Worm (Caenorhabditis elegans): ENCODE results near the gene gtf-2E1.

gtf-2E1 gene

ce11 chrIV:17277459-17278173 is 22.5 kb downstream of the gtf-2E1 start (continued):
- TF ChIP-seq gei-8 (GFP tag; optimal IDR thresholded peaks at IDR 0.05) (no peak), lin-38 (GFP tag; IDR thresholded peaks at IDR 0.05) (no peak), daf-16 (GFP tag; optimal IDR thresholded peaks at IDR 0.05) (peak in 1 of 2 experiments; percentile 29), daf-16 (tag; optimal IDR thresholded peaks at IDR 0.05) (peak; percentile 74), zip-11 (GFP tag; IDR thresholded peaks at IDR 0.05) (no peak)

DNA sequence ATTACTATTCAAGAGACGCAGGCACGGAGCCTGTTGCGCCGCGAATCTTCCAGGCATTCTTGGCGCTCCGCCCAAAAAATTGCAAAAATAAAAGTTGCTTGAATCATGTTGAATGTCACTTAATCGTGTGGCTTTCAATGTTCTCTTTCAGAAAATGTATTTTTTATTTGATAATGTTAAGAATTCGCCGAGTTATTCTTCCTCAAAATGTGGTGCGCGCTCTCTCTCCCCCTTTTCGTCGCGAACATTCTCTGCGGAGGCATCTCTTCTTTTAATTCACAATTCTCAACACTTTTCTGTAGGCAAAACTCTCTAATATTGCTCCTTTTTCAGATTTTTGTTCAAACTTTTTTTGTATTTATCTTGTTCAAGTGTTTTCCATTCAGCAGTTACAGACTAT is 23.3 kb downstream of the gtf-2E1 start:
- peak; percentile 92 for TF ChIP-seq nhr-28 (tag; optimal IDR thresholded peaks at IDR 0.05)
- peak; percentile 75 for TF ChIP-seq arid-1 (GFP tag; conservative IDR thresholded peaks at IDR 0.05)
- peak; percentile 90 for TF ChIP-seq T20F7.1 (GFP tag; optimal IDR thresholded peaks at IDR 0.05)
- TF ChIP-seq ceh-62 (tag; optimal IDR thresholded peaks at IDR 0.05) = no peak
- peak; percentile 47 to 79 for TF ChIP-seq mdl-1 (tag; optimal IDR thresholded peaks at IDR 0.05)
- TF ChIP-seq T26A8.4 (GFP tag; IDR thresholded peaks at IDR 0.05) = peak; percentile 91
- TF ChIP-seq unc-62 (GFP tag; optimal IDR thresholded peaks at IDR 0.05 in 1 of 2) = peak; percentile 31 to 97
- no peak for TF ChIP-seq unc-62 (tag; optimal IDR thresholded peaks at IDR 0.05)
- peak; percentile 79 for TF ChIP-seq zag-1 (tag; optimal IDR thresholded peaks at IDR 0.05)
- TF ChIP-seq Y75B8A.6 (GFP tag; IDR thresholded peaks at IDR 0.05) = peak; percentile 89
- TF ChIP-seq daf-8 (GFP tag; IDR thresholded peaks at IDR 0.05) = 0 out of 2 replicates have a peak, but pooled peaks have one; percentile 46
- TF ChIP-seq mxl-2 (GFP tag; conservative IDR thresholded peaks at IDR 0.05) = peak; percentile 64; the same call in 1 of the 2 replicates
- peak; percentile 99 for TF ChIP-seq fkh-10 (GFP tag; optimal IDR thresholded peaks at IDR 0.05)
- peak; percentile 81 for TF ChIP-seq spr-3 (GFP tag; optimal IDR thresholded peaks at IDR 0.05)
- peak; percentile 98 for TF ChIP-seq hmg-1.1 (GFP tag; IDR thresholded peaks at IDR 0.05)
- TF ChIP-seq dmd-8 (GFP tag; IDR thresholded peaks at IDR 0.05) = no peak
- TF ChIP-seq Y5F2A.4 (GFP tag; optimal IDR thresholded peaks at IDR 0.05) = peak; percentile 55
- peak; percentile 86 for TF ChIP-seq nhr-102 (tag; optimal IDR thresholded peaks at IDR 0.05)
- no peak for TF ChIP-seq F26F4.8 (GFP tag; conservative IDR thresholded peaks at IDR 0.05)
- TF ChIP-seq mep-1 (tag; optimal IDR thresholded peaks at IDR 0.05) = peak; percentile 99
- TF ChIP-seq mxl-3 (GFP tag; optimal IDR thresholded peaks at IDR 0.05) = peak; percentile 32
- peak; percentile 92 for TF ChIP-seq vab-7 (GFP tag; IDR thresholded peaks at IDR 0.05)
- peak; percentile 82 for TF ChIP-seq F49E8.2 (tag; optimal IDR thresholded peaks at IDR 0.05; ENCODE audit: borderline replicate concordance)
- peak; percentile 19 for TF ChIP-seq ceh-28 (tag; optimal IDR thresholded peaks at IDR 0.05)
- peak; percentile 62 for TF ChIP-seq fos-1 (tag; optimal IDR thresholded peaks at IDR 0.05)
- peak; percentile 22 for TF ChIP-seq nhr-237 (tag; optimal IDR thresholded peaks at IDR 0.05)
- peak; percentile 96 for TF ChIP-seq nhr-25 (tag; optimal IDR thresholded peaks at IDR 0.05; ENCODE audit: borderline replicate concordance, insufficient read depth)
- peak; percentile 62 for TF ChIP-seq duxl-1 (tag; optimal IDR thresholded peaks at IDR 0.05; ENCODE audit: poor library complexity)
- TF ChIP-seq daf-19 (GFP tag; conservative IDR thresholded peaks at IDR 0.05) = peak; percentile 90
- peak; percentile 63 for TF ChIP-seq ztf-7 (tag; optimal IDR thresholded peaks at IDR 0.05)
- TF ChIP-seq F44E2.7 (GFP tag; IDR thresholded peaks at IDR 0.05) = 0 out of 2 replicates have a peak, but pooled peaks have one; percentile 57
- peak; percentile 87 for TF ChIP-seq lin-29 (GFP tag; IDR thresholded peaks at IDR 0.05)
- peak; percentile 88 for TF ChIP-seq saeg-2 (GFP tag; IDR thresholded peaks at IDR 0.05)
- peak; percentile 96 for TF ChIP-seq ceh-20 (GFP tag; IDR thresholded peaks at IDR 0.05)
- TF ChIP-seq egl-43 (GFP tag; IDR thresholded peaks at IDR 0.05) = peak; percentile 94
- peak; percentile 91 to 95 for TF ChIP-seq lsy-2 (tag; optimal IDR thresholded peaks at IDR 0.05)
- TF ChIP-seq dmd-6 (GFP tag; IDR thresholded peaks at IDR 0.05) = peak; percentile 97
- peak; percentile 90 for TF ChIP-seq nhr-42 (GFP tag; IDR thresholded peaks at IDR 0.05)
- no peak for TF ChIP-seq lir-3 (tag; optimal IDR thresholded peaks at IDR 0.05)
- TF ChIP-seq dmd-9 (GFP tag; IDR thresholded peaks at IDR 0.05) = peak; percentile 92
- no peak for TF ChIP-seq unc-39 (tag; optimal IDR thresholded peaks at IDR 0.05)
- peak; percentile 97 for TF ChIP-seq tra-1 (GFP tag; IDR thresholded peaks at IDR 0.05)
- no peak for TF ChIP-seq R02D3.7 (tag; optimal IDR thresholded peaks at IDR 0.05)
- peak; percentile 88 for TF ChIP-seq nhr-10 (tag; optimal IDR thresholded peaks at IDR 0.05)

Measured in whole organism, L4 larva.